Worm (Caenorhabditis elegans) whole organism, L2 larva: Measurements from ENCODE around the gene K08B12.1.
A peak's percentile ranks its signal among the peaks of the same experiment; 100 is the strongest.

Source experiments
- C34F6.9 ChIP-seq: fragments of 150-350 bp; optimal IDR thresholded peaks from 2 replicates; lab custom pipeline; 2014; ENCODE audit warnings: missing biosample characterization, missing genetic modification characterization
- F13H6.1 ChIP-seq: sonication (generic microtip); optimal IDR thresholded peaks from 2 replicates; lab custom pipeline; 2016; ENCODE audit warnings: missing genetic modification characterization, missing compliant biosample characterization
- R02D3.7 ChIP-seq: fragments of 150-350 bp; optimal IDR thresholded peaks from 2 replicates; lab custom pipeline; 2014; ENCODE audit warnings: missing biosample characterization, missing genetic modification characterization
- Y55F3AM.14 ChIP-seq: fragments of 200-800 bp; sonication (Bioruptor generic); optimal IDR thresholded peaks from 2 replicates; lab custom pipeline; 2018; ENCODE audit warnings: mild to moderate bottlenecking, missing genetic modification characterization, missing compliant biosample characterization
- ZK546.5 ChIP-seq: sonication (generic microtip); optimal IDR thresholded peaks from 2 replicates; lab custom pipeline; 2017; ENCODE audit warnings: missing biosample characterization, missing genetic modification characterization
- alr-1 ChIP-seq: fragments of 150-350 bp; optimal IDR thresholded peaks from 2 replicates; lab custom pipeline; 2014; ENCODE audit warnings: missing biosample characterization, missing genetic modification characterization
- aly-2 ChIP-seq: fragments of 150-350 bp; optimal IDR thresholded peaks from 2 replicates; lab custom pipeline; 2014; ENCODE audit warnings: missing biosample characterization, missing genetic modification characterization
- ama-1 ChIP-seq: fragments of 150-350 bp; optimal IDR thresholded peaks from 2 replicates; lab custom pipeline; 2018; ENCODE audit warnings: inconsistent platforms
- blmp-1 ChIP-seq: sonication (generic microtip); optimal IDR thresholded peaks from 2 replicates; lab custom pipeline; 2017; ENCODE audit warnings: missing genetic modification characterization, mild to moderate bottlenecking, missing compliant biosample characterization, antibody characterized with exemption, moderate library complexity; ENCODE audit not compliant: insufficient read depth
- ceh-16 ChIP-seq: fragments of 150-350 bp; optimal IDR thresholded peaks from 2 replicates; lab custom pipeline; 2014; ENCODE audit warnings: missing biosample characterization, missing genetic modification characterization
- ceh-82 ChIP-seq: fragments of 150-350 bp; optimal IDR thresholded peaks from 2 replicates; lab custom pipeline; 2014; ENCODE audit warnings: missing biosample characterization, missing genetic modification characterization
- crh-2 ChIP-seq: sonication (generic microtip); optimal IDR thresholded peaks from 2 replicates; lab custom pipeline; 2017; ENCODE audit warnings: missing biosample characterization, missing genetic modification characterization
- dmd-4 ChIP-seq: sonication (generic microtip); optimal IDR thresholded peaks from 2 replicates; lab custom pipeline; 2017; ENCODE audit warnings: missing biosample characterization, missing genetic modification characterization
- egl-27 ChIP-seq: sonication (generic microtip); optimal IDR thresholded peaks from 3 replicates; lab custom pipeline; 2017; ENCODE audit warnings: missing biosample characterization, missing genetic modification reagents, missing genetic modification characterization
- elt-1 ChIP-seq: fragments of 150-350 bp; optimal IDR thresholded peaks from 2 replicates; lab custom pipeline; 2014; ENCODE audit warnings: missing biosample characterization, missing genetic modification characterization
- elt-3 ChIP-seq: sonication (generic microtip); optimal IDR thresholded peaks from 2 replicates; lab custom pipeline; 2017; ENCODE audit warnings: missing biosample characterization, missing genetic modification characterization
- fos-1 ChIP-seq: fragments of 150-350 bp; optimal IDR thresholded peaks from 2 replicates; lab custom pipeline; 2014; ENCODE audit warnings: missing biosample characterization, missing genetic modification characterization
- gmeb-1 ChIP-seq: fragments of 150-350 bp; optimal IDR thresholded peaks from 2 replicates; lab custom pipeline; 2014; ENCODE audit warnings: missing biosample characterization, missing genetic modification characterization
- lin-11 ChIP-seq: fragments of 150-350 bp; sonication (generic microtip); optimal IDR thresholded peaks from 2 replicates; lab custom pipeline; 2014; ENCODE audit warnings: missing biosample characterization, missing genetic modification characterization, inconsistent platforms, mixed read lengths
- lin-13 ChIP-seq: fragments of 150-350 bp; optimal IDR thresholded peaks from 2 replicates; lab custom pipeline; 2014; ENCODE audit warnings: missing biosample characterization, missing genetic modification reagents, missing genetic modification characterization
- lin-39 ChIP-seq: fragments of 150-350 bp; optimal IDR thresholded peaks from 2 replicates; lab custom pipeline; 2014; ENCODE audit warnings: missing biosample characterization, missing genetic modification reagents, missing genetic modification characterization
- lsy-2 ChIP-seq, 2 experiments: fragments of 150-350 bp in 1 of 2; sonication (generic microtip) in 1 of 2; optimal IDR thresholded peaks; 2 replicates each; lab custom pipeline; 2014 to 2017; ENCODE audit warnings: missing biosample characterization in 2 of 2, missing genetic modification characterization in 2 of 2
- mab-5 ChIP-seq: fragments of 150-350 bp; optimal IDR thresholded peaks from 2 replicates; lab custom pipeline; 2014; ENCODE audit warnings: missing biosample characterization, missing genetic modification characterization
- mbf-1 ChIP-seq: sonication (generic microtip); optimal IDR thresholded peaks from 2 replicates; lab custom pipeline; 2017; ENCODE audit warnings: missing biosample characterization, missing genetic modification characterization
- mdl-1 ChIP-seq, 2 experiments: fragments of 150-350 bp in 1 of 2; sonication (generic microtip) in 1 of 2; optimal IDR thresholded peaks; 2 replicates each; lab custom pipeline; 2017; ENCODE audit warnings: missing biosample characterization in 2 of 2, missing genetic modification characterization in 2 of 2
- nhr-10 ChIP-seq: sonication (generic microtip); optimal IDR thresholded peaks from 2 replicates; lab custom pipeline; 2017; ENCODE audit warnings: missing biosample characterization, missing genetic modification characterization
- nhr-11 ChIP-seq: fragments of 150-350 bp; optimal IDR thresholded peaks from 2 replicates; lab custom pipeline; 2014; ENCODE audit warnings: missing biosample characterization, missing genetic modification characterization
- nhr-12 ChIP-seq: fragments of 150-350 bp; optimal IDR thresholded peaks from 2 replicates; lab custom pipeline; 2014; ENCODE audit warnings: missing biosample characterization, missing genetic modification characterization
- nhr-129 ChIP-seq: fragments of 150-350 bp; optimal IDR thresholded peaks from 2 replicates; lab custom pipeline; 2014; ENCODE audit warnings: missing biosample characterization, missing genetic modification characterization
- nhr-21 ChIP-seq: fragments of 150-350 bp; optimal IDR thresholded peaks from 2 replicates; lab custom pipeline; 2014; ENCODE audit warnings: missing biosample characterization, missing genetic modification characterization
- nhr-23 ChIP-seq: fragments of 150-350 bp; optimal IDR thresholded peaks from 2 replicates; lab custom pipeline; 2014; ENCODE audit warnings: missing biosample characterization, missing genetic modification reagents, missing genetic modification characterization
- nhr-237 ChIP-seq: fragments of 150-350 bp; optimal IDR thresholded peaks from 2 replicates; lab custom pipeline; 2014; ENCODE audit warnings: missing biosample characterization, missing genetic modification characterization
- nhr-25 ChIP-seq: fragments of 150-350 bp; sonication (generic microtip); optimal IDR thresholded peaks from 3 replicates; lab custom pipeline; 2014; ENCODE audit warnings: missing biosample characterization, missing genetic modification characterization
- nhr-6 ChIP-seq: fragments of 150-350 bp; optimal IDR thresholded peaks from 2 replicates; lab custom pipeline; 2014; ENCODE audit warnings: missing biosample characterization, missing genetic modification characterization
- nhr-77 ChIP-seq: fragments of 150-350 bp; optimal IDR thresholded peaks from 2 replicates; lab custom pipeline; 2014; ENCODE audit warnings: missing biosample characterization, missing genetic modification characterization
- peb-1 ChIP-seq: fragments of 150-350 bp; optimal IDR thresholded peaks from 2 replicates; lab custom pipeline; 2014; ENCODE audit warnings: missing biosample characterization, missing genetic modification characterization
- sem-4 ChIP-seq: fragments of 150-350 bp; optimal IDR thresholded peaks from 2 replicates; lab custom pipeline; 2014; ENCODE audit warnings: missing biosample characterization, missing genetic modification reagents, missing genetic modification characterization
- skn-1 ChIP-seq: sonication (generic microtip); optimal IDR thresholded peaks from 2 replicates; lab custom pipeline; 2017; ENCODE audit warnings: missing biosample characterization, missing genetic modification characterization
- sma-3 ChIP-seq: sonication (generic microtip); optimal IDR thresholded peaks from 2 replicates; lab custom pipeline; 2016; ENCODE audit warnings: missing genetic modification reagents, missing genetic modification characterization, missing compliant biosample characterization
- sma-9 ChIP-seq, 2 experiments: fragments of 150-350 bp in 1 of 2; sonication (generic microtip) in 1 of 2; optimal IDR thresholded peaks; 2 replicates each; lab custom pipeline; 2014 to 2016; ENCODE audit warnings: missing genetic modification characterization in 2 of 2, mild to moderate bottlenecking in 1 of 2, missing biosample characterization in 1 of 2, missing compliant biosample characterization in 1 of 2, missing genetic modification reagents in 1 of 2, moderate library complexity in 1 of 2
- snpc-4 ChIP-seq: fragments of 150-350 bp; optimal IDR thresholded peaks from 2 replicates; lab custom pipeline; 2014; ENCODE audit warnings: missing biosample characterization, missing genetic modification characterization
- unc-39 ChIP-seq: fragments of 150-350 bp; optimal IDR thresholded peaks from 2 replicates; lab custom pipeline; 2014; ENCODE audit warnings: missing biosample characterization, missing genetic modification characterization
- unc-55 ChIP-seq: fragments of 150-350 bp; sonication (generic microtip); optimal IDR thresholded peaks from 3 replicates; lab custom pipeline; 2014; ENCODE audit warnings: missing biosample characterization, missing genetic modification reagents, missing genetic modification characterization
- unc-62 ChIP-seq: fragments of 150-350 bp; optimal IDR thresholded peaks from 2 replicates; lab custom pipeline; 2014; ENCODE audit warnings: missing biosample characterization, missing genetic modification reagents, missing genetic modification characterization
- zag-1 ChIP-seq: fragments of 150-350 bp; optimal IDR thresholded peaks from 2 replicates; lab custom pipeline; 2014; ENCODE audit warnings: missing biosample characterization, missing genetic modification characterization
- ztf-1 ChIP-seq: fragments of 200-800 bp; sonication (Bioruptor generic); conservative IDR thresholded peaks from 2 replicates; pipeline ENCODE4 v1.3.6; 2022; ENCODE audit warnings: missing genetic modification characterization, missing compliant biosample characterization
- ztf-11 ChIP-seq: sonication (generic microtip); optimal IDR thresholded peaks from 2 replicates; lab custom pipeline; 2017; ENCODE audit warnings: missing biosample characterization, missing genetic modification characterization
- ztf-4 ChIP-seq: fragments of 150-350 bp; optimal IDR thresholded peaks from 2 replicates; lab custom pipeline; 2014; ENCODE audit warnings: missing biosample characterization, missing genetic modification characterization

Gene K08B12.1

DNA sequence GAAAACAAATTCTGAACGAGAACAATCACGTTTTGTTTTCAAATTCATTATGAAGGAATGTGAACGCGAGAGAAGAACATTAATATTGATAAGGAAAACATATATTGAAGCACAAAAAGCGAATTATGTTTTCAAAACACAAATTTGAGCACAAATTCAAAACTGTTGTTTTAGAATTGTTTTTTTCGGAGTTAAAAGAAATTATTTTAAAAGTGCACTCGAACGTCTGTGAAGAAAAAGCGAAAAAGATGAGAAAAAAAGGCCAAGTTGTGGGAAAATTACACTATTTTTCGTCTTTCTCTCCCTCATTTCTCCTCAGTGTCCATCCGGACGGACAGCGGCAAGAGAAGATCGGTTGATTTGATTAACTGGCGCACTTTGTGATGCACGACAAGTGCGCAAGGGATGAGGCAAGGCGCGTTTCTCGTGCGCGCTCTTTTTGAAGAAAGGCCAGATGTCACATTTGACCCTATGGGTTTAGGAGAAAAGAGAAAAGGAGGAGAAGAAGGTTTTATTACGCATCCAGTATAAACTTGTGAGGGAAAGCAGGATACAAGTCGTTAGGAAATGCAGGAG is 8.2 kb downstream of the K08B12.1 start, which contains the start of gene mrck-1:
Gene mrck-1, minus strand, starts transcription at position 51 of the 576 bp plus-strand sequence.
- TF ChIP-seq mbf-1 (tag; lab: Kevin White, UChicago) (no peak), lsy-2 (tag; optimal IDR thresholded peaks at IDR 0.05; lab: Kevin White, UChicago) (peak; percentile 87 to 94), unc-39 (no peak), elt-1 (tag; lab: Kevin White, UChicago) (no peak), nhr-11 (tag; lab: Kevin White, UChicago) (no peak), alr-1 (tag; lab: Kevin White, UChicago) (no peak), nhr-25 (peak; percentile 93), unc-62 (GFP tag; lab: Kevin White, UChicago) (peak; percentile 75), lin-13 (GFP tag; lab: Kevin White, UChicago) (peak; percentile 91), C34F6.9 (peak; percentile 98), sma-9 (GFP tag; optimal IDR thresholded peaks at IDR 0.05; lab: Kevin White, UChicago) (peak; percentile 98), sma-9 (tag; optimal IDR thresholded peaks at IDR 0.05; lab: Kevin White, UChicago) (no peak), ztf-11 (tag; lab: Kevin White, UChicago) (no peak), nhr-10 (peak; percentile 44), nhr-129 (peak; percentile 96), R02D3.7 (tag; lab: Kevin White, UChicago) (peak; percentile 43), nhr-237 (tag; lab: Kevin White, UChicago) (no peak), peb-1 (tag; lab: Kevin White, UChicago) (no peak), nhr-23 (tag; lab: Kevin White, UChicago) (no peak), ztf-1 (GFP tag; lab: Robert Waterston, UW) (no peak), ceh-82 (tag; lab: Kevin White, UChicago) (peak; percentile 77), elt-3 (tag; lab: Kevin White, UChicago) (no peak), ztf-4 (tag; lab: Kevin White, UChicago) (no peak), unc-55 (peak; percentile 86), nhr-21 (tag; lab: Kevin White, UChicago) (peak; percentile 86), crh-2 (tag; lab: Kevin White, UChicago) (peak; percentile 94), ZK546.5 (tag; lab: Kevin White, UChicago) (no peak), aly-2 (tag; lab: Kevin White, UChicago) (no peak), lin-11 (tag; lab: Kevin White, UChicago) (peak; percentile 76), blmp-1 (peak; percentile 54), zag-1 (tag; lab: Kevin White, UChicago) (peak; percentile 97), fos-1 (tag; lab: Kevin White, UChicago) (peak; percentile 86), dmd-4 (tag; lab: Kevin White, UChicago) (no peak), nhr-6 (tag; lab: Kevin White, UChicago) (peak; percentile 83), skn-1 (tag; lab: Kevin White, UChicago) (peak; percentile 48), mdl-1 (tag; optimal IDR thresholded peaks at IDR 0.05; lab: Kevin White, UChicago) (peak in 1 of 2 experiments; percentile 79), F13H6.1 (tag; lab: Kevin White, UChicago) (peak; percentile 97), lin-39 (tag; lab: Kevin White, UChicago) (peak; percentile 61), sma-3 (GFP tag; lab: Kevin White, UChicago) (peak; percentile 92), ama-1 (lab: Kevin White, UChicago) (peak; percentile 47), Y55F3AM.14 (GFP tag; lab: Kevin White, UChicago) (peak; percentile 81), ceh-16 (peak; percentile 81), snpc-4 (tag; lab: Kevin White, UChicago) (no peak), nhr-77 (tag; lab: Kevin White, UChicago) (no peak), sem-4 (peak; percentile 98), egl-27 (tag; lab: Kevin White, UChicago) (peak; percentile 87), gmeb-1 (peak; percentile 85), nhr-12 (no peak), mab-5 (tag; lab: Kevin White, UChicago) (peak; percentile 92)
- TF ChIP-seq, all 48 proteins: peak for 30
